Worm (Caenorhabditis elegans) whole organism, L2 larva: ENCODE results near the gene C01G12.5.

Experiments used
- C34F6.9 ChIP-seq: fragments of 150-350 bp; optimal IDR thresholded peaks from 2 replicates; lab custom pipeline; 2014; ENCODE audit warnings: missing biosample characterization, missing genetic modification characterization
- F13H6.1 ChIP-seq: sonication (generic microtip); optimal IDR thresholded peaks from 2 replicates; lab custom pipeline; 2016; ENCODE audit warnings: missing genetic modification characterization, missing compliant biosample characterization
- Y55F3AM.14 ChIP-seq: fragments of 200-800 bp; sonication (Bioruptor generic); optimal IDR thresholded peaks from 2 replicates; lab custom pipeline; 2018; ENCODE audit warnings: mild to moderate bottlenecking, missing genetic modification characterization, missing compliant biosample characterization
- alr-1 ChIP-seq: fragments of 150-350 bp; optimal IDR thresholded peaks from 2 replicates; lab custom pipeline; 2014; ENCODE audit warnings: missing biosample characterization, missing genetic modification characterization
- blmp-1 ChIP-seq: sonication (generic microtip); optimal IDR thresholded peaks from 2 replicates; lab custom pipeline; 2017; ENCODE audit warnings: missing genetic modification characterization, mild to moderate bottlenecking, missing compliant biosample characterization, antibody characterized with exemption, moderate library complexity; ENCODE audit not compliant: insufficient read depth
- ceh-16 ChIP-seq: fragments of 150-350 bp; optimal IDR thresholded peaks from 2 replicates; lab custom pipeline; 2014; ENCODE audit warnings: missing biosample characterization, missing genetic modification characterization
- crh-2 ChIP-seq: sonication (generic microtip); optimal IDR thresholded peaks from 2 replicates; lab custom pipeline; 2017; ENCODE audit warnings: missing biosample characterization, missing genetic modification characterization
- elt-1 ChIP-seq: fragments of 150-350 bp; optimal IDR thresholded peaks from 2 replicates; lab custom pipeline; 2014; ENCODE audit warnings: missing biosample characterization, missing genetic modification characterization
- elt-3 ChIP-seq: sonication (generic microtip); optimal IDR thresholded peaks from 2 replicates; lab custom pipeline; 2017; ENCODE audit warnings: missing biosample characterization, missing genetic modification characterization
- fos-1 ChIP-seq: fragments of 150-350 bp; optimal IDR thresholded peaks from 2 replicates; lab custom pipeline; 2014; ENCODE audit warnings: missing biosample characterization, missing genetic modification characterization
- gmeb-1 ChIP-seq: fragments of 150-350 bp; optimal IDR thresholded peaks from 2 replicates; lab custom pipeline; 2014; ENCODE audit warnings: missing biosample characterization, missing genetic modification characterization
- lin-11 ChIP-seq: fragments of 150-350 bp; sonication (generic microtip); optimal IDR thresholded peaks from 2 replicates; lab custom pipeline; 2014; ENCODE audit warnings: missing biosample characterization, missing genetic modification characterization, inconsistent platforms, mixed read lengths
- lin-13 ChIP-seq: fragments of 150-350 bp; optimal IDR thresholded peaks from 2 replicates; lab custom pipeline; 2014; ENCODE audit warnings: missing biosample characterization, missing genetic modification reagents, missing genetic modification characterization
- lin-39 ChIP-seq: fragments of 150-350 bp; optimal IDR thresholded peaks from 2 replicates; lab custom pipeline; 2014; ENCODE audit warnings: missing biosample characterization, missing genetic modification reagents, missing genetic modification characterization
- lsy-2 ChIP-seq, 2 experiments: fragments of 150-350 bp in 1 of 2; sonication (generic microtip) in 1 of 2; optimal IDR thresholded peaks; 2 replicates each; lab custom pipeline; 2014 to 2017; ENCODE audit warnings: missing biosample characterization in 2 of 2, missing genetic modification characterization in 2 of 2
- mab-5 ChIP-seq: fragments of 150-350 bp; optimal IDR thresholded peaks from 2 replicates; lab custom pipeline; 2014; ENCODE audit warnings: missing biosample characterization, missing genetic modification characterization
- mbf-1 ChIP-seq: sonication (generic microtip); optimal IDR thresholded peaks from 2 replicates; lab custom pipeline; 2017; ENCODE audit warnings: missing biosample characterization, missing genetic modification characterization
- nhr-10 ChIP-seq: sonication (generic microtip); optimal IDR thresholded peaks from 2 replicates; lab custom pipeline; 2017; ENCODE audit warnings: missing biosample characterization, missing genetic modification characterization
- nhr-12 ChIP-seq: fragments of 150-350 bp; optimal IDR thresholded peaks from 2 replicates; lab custom pipeline; 2014; ENCODE audit warnings: missing biosample characterization, missing genetic modification characterization
- nhr-129 ChIP-seq: fragments of 150-350 bp; optimal IDR thresholded peaks from 2 replicates; lab custom pipeline; 2014; ENCODE audit warnings: missing biosample characterization, missing genetic modification characterization
- nhr-21 ChIP-seq: fragments of 150-350 bp; optimal IDR thresholded peaks from 2 replicates; lab custom pipeline; 2014; ENCODE audit warnings: missing biosample characterization, missing genetic modification characterization
- nhr-23 ChIP-seq: fragments of 150-350 bp; optimal IDR thresholded peaks from 2 replicates; lab custom pipeline; 2014; ENCODE audit warnings: missing biosample characterization, missing genetic modification reagents, missing genetic modification characterization
- nhr-25 ChIP-seq: fragments of 150-350 bp; sonication (generic microtip); optimal IDR thresholded peaks from 3 replicates; lab custom pipeline; 2014; ENCODE audit warnings: missing biosample characterization, missing genetic modification characterization
- nhr-6 ChIP-seq: fragments of 150-350 bp; optimal IDR thresholded peaks from 2 replicates; lab custom pipeline; 2014; ENCODE audit warnings: missing biosample characterization, missing genetic modification characterization
- nhr-77 ChIP-seq: fragments of 150-350 bp; optimal IDR thresholded peaks from 2 replicates; lab custom pipeline; 2014; ENCODE audit warnings: missing biosample characterization, missing genetic modification characterization
- sem-4 ChIP-seq: fragments of 150-350 bp; optimal IDR thresholded peaks from 2 replicates; lab custom pipeline; 2014; ENCODE audit warnings: missing biosample characterization, missing genetic modification reagents, missing genetic modification characterization
- skn-1 ChIP-seq: sonication (generic microtip); optimal IDR thresholded peaks from 2 replicates; lab custom pipeline; 2017; ENCODE audit warnings: missing biosample characterization, missing genetic modification characterization
- sma-3 ChIP-seq: sonication (generic microtip); optimal IDR thresholded peaks from 2 replicates; lab custom pipeline; 2016; ENCODE audit warnings: missing genetic modification reagents, missing genetic modification characterization, missing compliant biosample characterization
- sma-9 ChIP-seq, 2 experiments: fragments of 150-350 bp in 1 of 2; sonication (generic microtip) in 1 of 2; optimal IDR thresholded peaks; 2 replicates each; lab custom pipeline; 2014 to 2016; ENCODE audit warnings: missing genetic modification characterization in 2 of 2, mild to moderate bottlenecking in 1 of 2, missing biosample characterization in 1 of 2, missing compliant biosample characterization in 1 of 2, missing genetic modification reagents in 1 of 2, moderate library complexity in 1 of 2
- snpc-4 ChIP-seq: fragments of 150-350 bp; optimal IDR thresholded peaks from 2 replicates; lab custom pipeline; 2014; ENCODE audit warnings: missing biosample characterization, missing genetic modification characterization
- unc-55 ChIP-seq: fragments of 150-350 bp; sonication (generic microtip); optimal IDR thresholded peaks from 3 replicates; lab custom pipeline; 2014; ENCODE audit warnings: missing biosample characterization, missing genetic modification reagents, missing genetic modification characterization
- zag-1 ChIP-seq: fragments of 150-350 bp; optimal IDR thresholded peaks from 2 replicates; lab custom pipeline; 2014; ENCODE audit warnings: missing biosample characterization, missing genetic modification characterization
- ztf-11 ChIP-seq: sonication (generic microtip); optimal IDR thresholded peaks from 2 replicates; lab custom pipeline; 2017; ENCODE audit warnings: missing biosample characterization, missing genetic modification characterization
- ztf-4 ChIP-seq: fragments of 150-350 bp; optimal IDR thresholded peaks from 2 replicates; lab custom pipeline; 2014; ENCODE audit warnings: missing biosample characterization, missing genetic modification characterization

Gene C01G12.5

ce11 chrII:14578013-14578412 lies 9.3 kb downstream of the C01G12.5 start, which contains the start of gene nspb-7:
TSS of gene nspb-7 (plus strand) at chrII:14578313.
- TF ChIP-seq nhr-12 (tag; lab: Kevin White, UChicago) = no peak
- no peak for TF ChIP-seq Y55F3AM.14 (GFP tag; lab: Kevin White, UChicago)
- TF ChIP-seq skn-1 (tag; lab: Kevin White, UChicago) = no peak
- TF ChIP-seq fos-1 (tag; lab: Kevin White, UChicago) = no peak
- TF ChIP-seq zag-1 (tag; lab: Kevin White, UChicago) = no peak
- no peak for TF ChIP-seq nhr-6 (tag; lab: Kevin White, UChicago)
- no peak for TF ChIP-seq lin-39
- TF ChIP-seq nhr-21 = no peak
- no peak for TF ChIP-seq ceh-16
- no peak for TF ChIP-seq crh-2
- TF ChIP-seq elt-1 (tag; lab: Kevin White, UChicago) = no peak
- TF ChIP-seq snpc-4 (tag; lab: Kevin White, UChicago) = no peak
- TF ChIP-seq nhr-10 (tag; lab: Kevin White, UChicago) = no peak
- TF ChIP-seq elt-3 = no peak
- no peak for TF ChIP-seq ztf-11 (tag; lab: Kevin White, UChicago)
- no peak for TF ChIP-seq F13H6.1 (tag; lab: Kevin White, UChicago)
- no peak for TF ChIP-seq sem-4 (tag; lab: Kevin White, UChicago)
- TF ChIP-seq nhr-129 (tag; lab: Kevin White, UChicago) = no peak

ce11 chrII:14576429-14576828 lies 10.9 kb downstream of the C01G12.5 start, which contains the start of gene C01G12.13:
TSS of gene C01G12.13 (plus strand) at chrII:14576729.
- TF ChIP-seq crh-2 = no peak
- TF ChIP-seq F13H6.1 (tag; lab: Kevin White, UChicago) = no peak
- TF ChIP-seq, all 48 proteins: peak for 0

ce11 chrII:14574790-14575189 lies 12.5 kb downstream of the C01G12.5 start:
- TF ChIP-seq mab-5 (tag; lab: Kevin White, UChicago) (no peak), blmp-1 (no peak), alr-1 (tag; lab: Kevin White, UChicago) (no peak), lin-39 (no peak), C34F6.9 (tag; lab: Kevin White, UChicago) (no peak)

ce11 chrII:14573315-14573714 lies 14.0 kb downstream of the C01G12.5 start, which contains the start of gene madf-5:
TSS of gene madf-5 (plus strand) at chrII:14573615.
- no peak for TF ChIP-seq skn-1 (tag; lab: Kevin White, UChicago)
- no peak for TF ChIP-seq snpc-4 (tag; lab: Kevin White, UChicago)
- TF ChIP-seq nhr-25 (tag; lab: Kevin White, UChicago) = no peak
- no peak for TF ChIP-seq lin-39
- no peak for TF ChIP-seq alr-1 (tag; lab: Kevin White, UChicago)
- no peak for TF ChIP-seq zag-1 (tag; lab: Kevin White, UChicago)
- no peak for TF ChIP-seq ztf-4 (tag; lab: Kevin White, UChicago)
- TF ChIP-seq nhr-129 (tag; lab: Kevin White, UChicago) = no peak
- TF ChIP-seq nhr-77 (tag; lab: Kevin White, UChicago) = no peak
- no peak for TF ChIP-seq gmeb-1
- no peak for TF ChIP-seq F13H6.1 (tag; lab: Kevin White, UChicago)
- no peak for TF ChIP-seq lin-11 (tag; lab: Kevin White, UChicago)
- no peak for TF ChIP-seq nhr-6 (tag; lab: Kevin White, UChicago)
- TF ChIP-seq mbf-1 (tag; lab: Kevin White, UChicago) = no peak
- TF ChIP-seq Y55F3AM.14 (GFP tag; lab: Kevin White, UChicago) = no peak
- TF ChIP-seq nhr-23 (tag; lab: Kevin White, UChicago) = no peak
- TF ChIP-seq sma-3 (GFP tag; lab: Kevin White, UChicago) = no peak
- TF ChIP-seq nhr-12 (tag; lab: Kevin White, UChicago) = no peak
- TF ChIP-seq ceh-16 = no peak
- TF ChIP-seq, all 48 proteins: peak for 0

ce11 chrII:14570541-14571160 lies 16.7 kb downstream of the C01G12.5 start:
- TF ChIP-seq lin-13 (GFP tag; lab: Kevin White, UChicago) = no peak
- no peak for TF ChIP-seq nhr-12 (tag; lab: Kevin White, UChicago)
- peak; percentile 42 for TF ChIP-seq nhr-129 (tag; lab: Kevin White, UChicago)
- TF ChIP-seq F13H6.1 (tag; lab: Kevin White, UChicago) = peak; percentile 54

ce11 chrII:14569322-14569721 lies 18.0 kb downstream of the C01G12.5 start:
- TF ChIP-seq unc-55 (GFP tag; lab: Kevin White, UChicago) (peak; percentile 19), mab-5 (tag; lab: Kevin White, UChicago) (no peak), sma-9 (GFP tag; optimal IDR thresholded peaks at IDR 0.05; lab: Kevin White, UChicago) (peak; percentile 5), sma-9 (tag; optimal IDR thresholded peaks at IDR 0.05; lab: Kevin White, UChicago) (no peak), F13H6.1 (tag; lab: Kevin White, UChicago) (peak; percentile 28), lsy-2 (tag; optimal IDR thresholded peaks at IDR 0.05; lab: Kevin White, UChicago) (peak in 1 of 2 experiments; percentile 34)
